Worm (Caenorhabditis elegans) whole organism, L4 larva: ENCODE data around the gene msp-64.

Experiments used
- R02D3.7 ChIP-seq: fragments of 150-350 bp; sonication (generic microtip); optimal IDR thresholded peaks from 3 replicates; lab custom pipeline; 2014; ENCODE audit warnings: missing biosample characterization, missing genetic modification characterization
- aly-2 ChIP-seq: sonication (generic microtip); optimal IDR thresholded peaks from 2 replicates; lab custom pipeline; 2018; ENCODE audit warnings: missing biosample characterization, missing genetic modification characterization
- ceh-82 ChIP-seq: sonication (generic microtip); optimal IDR thresholded peaks from 2 replicates; lab custom pipeline; 2017; ENCODE audit warnings: missing biosample characterization, missing genetic modification characterization
- daf-12 ChIP-seq: fragments of 150-350 bp; optimal IDR thresholded peaks from 2 replicates; lab custom pipeline; 2014; ENCODE audit warnings: missing biosample characterization, missing genetic modification reagents, missing genetic modification characterization
- dmd-9 ChIP-seq: fragments of 200-800 bp; sonication (Bioruptor generic); IDR thresholded peaks from 2 replicates; pipeline ENCODE4 v1.3.6; 2022; ENCODE audit warnings: missing genetic modification reagents, missing genetic modification characterization, missing compliant biosample characterization
- fkh-10 ChIP-seq: fragments of 150-350 bp; optimal IDR thresholded peaks from 2 replicates; lab custom pipeline; 2014; ENCODE audit warnings: missing biosample characterization, missing genetic modification reagents, missing genetic modification characterization
- hif-1 ChIP-seq, 2 experiments: sonication (generic microtip); optimal IDR thresholded peaks; 2 replicates each; lab custom pipeline; 2016 to 2017; ENCODE audit warnings: missing compliant biosample characterization in 2 of 2, missing genetic modification characterization in 2 of 2, missing genetic modification reagents in 2 of 2, missing genotype in 2 of 2, mild to moderate bottlenecking in 1 of 2
- nhr-77 ChIP-seq: fragments of 150-350 bp; optimal IDR thresholded peaks from 2 replicates; lab custom pipeline; 2014; ENCODE audit warnings: missing biosample characterization, missing genetic modification characterization
- pqm-1 ChIP-seq: sonication (generic microtip); optimal IDR thresholded peaks from 2 replicates; lab custom pipeline; 2017; ENCODE audit warnings: missing biosample characterization, missing genetic modification characterization
- spr-3 ChIP-seq: fragments of 200-800 bp; sonication (Bioruptor generic); optimal IDR thresholded peaks from 2 replicates; lab custom pipeline; 2018; ENCODE audit warnings: mild to moderate bottlenecking, missing genetic modification characterization, missing compliant biosample characterization
- vab-7 ChIP-seq: fragments of 200-800 bp; sonication (Bioruptor generic); IDR thresholded peaks from 2 replicates; pipeline ENCODE4 v1.3.6; 2022; ENCODE audit warnings: missing genetic modification reagents, missing genetic modification characterization, missing compliant biosample characterization
- ztf-11 ChIP-seq: fragments of 150-350 bp; optimal IDR thresholded peaks from 2 replicates; lab custom pipeline; 2014; ENCODE audit warnings: missing biosample characterization, missing genetic modification characterization

- TF ChIP-seq ceh-82 = no peak
- no peak for TF ChIP-seq fkh-10
- no peak for TF ChIP-seq pqm-1
- no peak for TF ChIP-seq spr-3
- no peak for TF ChIP-seq ztf-11 (tag; lab: Kevin White, UChicago)
- no peak for TF ChIP-seq vab-7 (GFP tag; lab: Robert Waterston, UW)
- TF ChIP-seq nhr-77 = no peak
- no peak for TF ChIP-seq daf-12 (tag; lab: Kevin White, UChicago)
- TF ChIP-seq R02D3.7 = no peak
- no peak for TF ChIP-seq dmd-9 (GFP tag; lab: Robert Waterston, UW)
- TF ChIP-seq hif-1 (tag; optimal IDR thresholded peaks at IDR 0.05; lab: Kevin White, UChicago) = no peak
- no peak for TF ChIP-seq aly-2 (tag; lab: Kevin White, UChicago)
Observed at ce11 chrII:5818298-5818697, 8.2 kb upstream of the msp-64 start, which contains the start of gene ZK1248.4.
